Fruit fly (Drosophila melanogaster): ENCODE measurements around the gene CG14683.

The CG14683 gene

dm6 chr3R:10664942-10665341, 31.5 kb upstream of the CG14683 start (continued):
- peak; percentile 42 for TF ChIP-seq CG11398 (GFP tag; optimal IDR thresholded peaks at IDR 0.05)
- no peak for TF ChIP-seq CG3838 (GFP tag; optimal IDR thresholded peaks at IDR 0.05)
- TF ChIP-seq Usf (GFP tag; optimal IDR thresholded peaks at IDR 0.05) = no peak
- TF ChIP-seq CG11247 (GFP tag; IDR thresholded peaks at IDR 0.05) = no peak
- peak; percentile 57 for TF ChIP-seq gcm (GFP tag; optimal IDR thresholded peaks at IDR 0.05)
- TF ChIP-seq Six4 (GFP tag; optimal IDR thresholded peaks at IDR 0.05) = peak; percentile 27
- peak; percentile 64; the same call in 1 of the 2 replicates for TF ChIP-seq CG32772 (GFP tag; IDR thresholded peaks at IDR 0.05)
- TF ChIP-seq CG2120 (GFP tag; optimal IDR thresholded peaks at IDR 0.05) = no peak
- no peak for TF ChIP-seq fd3F (GFP tag; optimal IDR thresholded peaks at IDR 0.05)
- TF ChIP-seq ash1 (GFP tag; optimal IDR thresholded peaks at IDR 0.05) = peak; percentile 88
- TF ChIP-seq Awh (GFP tag; IDR thresholded peaks at IDR 0.05) = peak; percentile 79
- peak; percentile 68 for TF ChIP-seq CG1233 (GFP tag; optimal IDR thresholded peaks at IDR 0.05)
- TF ChIP-seq Dp (GFP tag; optimal IDR thresholded peaks at IDR 0.05) = no peak
- no peak for TF ChIP-seq CG1602 (GFP tag; optimal IDR thresholded peaks at IDR 0.05)
- TF ChIP-seq CG4282 (GFP tag; optimal IDR thresholded peaks at IDR 0.05) = no peak
- peak; percentile 20 for TF ChIP-seq CG18764 (GFP tag; optimal IDR thresholded peaks at IDR 0.05)
- peak; percentile 54; the same call in 2 of the 3 replicates for TF ChIP-seq H15 (GFP tag; IDR thresholded peaks at IDR 0.05)
- no peak for TF ChIP-seq wdn (GFP tag; IDR thresholded peaks at IDR 0.05)
- peak; percentile 53 for TF ChIP-seq az2 (GFP tag; optimal IDR thresholded peaks at IDR 0.05)
- TF ChIP-seq ab (GFP tag; optimal IDR thresholded peaks at IDR 0.05) = no peak
- TF ChIP-seq CG31388 (GFP tag; optimal IDR thresholded peaks at IDR 0.05) = no peak
- peak; percentile 32 for TF ChIP-seq CG3407 (GFP tag; optimal IDR thresholded peaks at IDR 0.05)
- TF ChIP-seq Elba2 (GFP tag; optimal IDR thresholded peaks at IDR 0.05) = no peak
- TF ChIP-seq Lhr (GFP tag; optimal IDR thresholded peaks at IDR 0.05) = peak; percentile 50
- peak; percentile 23 for TF ChIP-seq cwo (GFP tag; optimal IDR thresholded peaks at IDR 0.05)
- TF ChIP-seq bab2 (GFP tag; optimal IDR thresholded peaks at IDR 0.05) = no peak
- TF ChIP-seq CG7987 (GFP tag; optimal IDR thresholded peaks at IDR 0.05) = peak; percentile 60
- TF ChIP-seq CG17385 (GFP tag; optimal IDR thresholded peaks at IDR 0.05) = peak; percentile 62
- no peak for TF ChIP-seq zfh2 (GFP tag; optimal IDR thresholded peaks at IDR 0.05)
- TF ChIP-seq CG32767 (GFP tag; IDR thresholded peaks at IDR 0.05) = 0 out of 2 replicates have a peak, but pooled peaks have one; percentile 49
- TF ChIP-seq fd96Cb (tag; optimal IDR thresholded peaks at IDR 0.05) = peak; percentile 4
- peak; percentile 40 for TF ChIP-seq pros (GFP tag; optimal IDR thresholded peaks at IDR 0.05)
- no peak for TF ChIP-seq Tbp (GFP tag; optimal IDR thresholded peaks at IDR 0.05)
- TF ChIP-seq CG5180 (GFP tag; optimal IDR thresholded peaks at IDR 0.05) = peak; percentile 45
- no peak for TF ChIP-seq BEAF-32 (GFP tag; optimal IDR thresholded peaks at IDR 0.05)
- TF ChIP-seq TFAM (GFP tag; optimal IDR thresholded peaks at IDR 0.05) = peak; percentile 16
- TF ChIP-seq crp (GFP tag; optimal IDR thresholded peaks at IDR 0.05) = peak in 1 of 2 experiments; percentile 0
- TF ChIP-seq Oli (tag; optimal IDR thresholded peaks at IDR 0.05) = peak; percentile 30
- TF ChIP-seq CG8359 (GFP tag; optimal IDR thresholded peaks at IDR 0.05; ENCODE audit: borderline replicate concordance) = peak; percentile 56
- no peak for TF ChIP-seq CG4328 (GFP tag; optimal IDR thresholded peaks at IDR 0.05)
- no peak for TF ChIP-seq Hr3 (GFP tag; optimal IDR thresholded peaks at IDR 0.05)
- TF ChIP-seq gcm2 (GFP tag; optimal IDR thresholded peaks at IDR 0.05) = peak; percentile 11
- peak; percentile 23 for TF ChIP-seq Hsf (GFP tag; optimal IDR thresholded peaks at IDR 0.05)
- TF ChIP-seq CG3163 (GFP tag; optimal IDR thresholded peaks at IDR 0.05) = no peak
- peak; percentile 54 for TF ChIP-seq org-1 (GFP tag; optimal IDR thresholded peaks at IDR 0.05)
- TF ChIP-seq Atf6 (GFP tag; IDR thresholded peaks at IDR 0.05) = 0 out of 2 replicates have a peak, but pooled peaks have one; percentile 22
- no peak for TF ChIP-seq dan (GFP tag; IDR thresholded peaks at IDR 0.05)
- TF ChIP-seq CG6175 (GFP tag; IDR thresholded peaks at IDR 0.05) = no peak
- TF ChIP-seq grau (tag; optimal IDR thresholded peaks at IDR 0.05) = peak; percentile 47
- TF ChIP-seq Xrp1 (GFP tag; IDR thresholded peaks at IDR 0.05) = peak; percentile 75
- peak; percentile 85 for TF ChIP-seq MTF-1 (GFP tag; optimal IDR thresholded peaks at IDR 0.05; ENCODE audit: borderline replicate concordance)

Measured in whole organism, embryonic.